Fruit fly (Drosophila melanogaster) whole organism, embryonic: ENCODE data around the gene SsRbeta.

Experiments used
- CG11398 ChIP-seq: fragments of 200-800 bp; sonication (Bioruptor generic); optimal IDR thresholded peaks from 2 replicates; lab custom pipeline; 2016; ENCODE audit warnings: missing biosample characterization, missing genetic modification characterization
- CG11695 ChIP-seq: fragments of 200-800 bp; sonication (Bioruptor generic); IDR thresholded peaks from 3 replicates; pipeline ENCODE4 v1.3.6; 2022; ENCODE audit warnings: missing biosample characterization, missing genetic modification characterization
- CG11723 ChIP-seq: fragments of 200-800 bp; sonication (Bioruptor generic); optimal IDR thresholded peaks from 2 replicates; lab custom pipeline; 2017; ENCODE audit warnings: missing biosample characterization, mild to moderate bottlenecking, missing genetic modification characterization
- CG12071 ChIP-seq: fragments of 200-800 bp; sonication (Bioruptor generic); optimal IDR thresholded peaks from 3 replicates; lab custom pipeline; 2018; ENCODE audit warnings: missing biosample characterization, mild to moderate bottlenecking, missing genetic modification characterization
- CG12942 ChIP-seq: fragments of 200-800 bp; sonication (Bioruptor generic); optimal IDR thresholded peaks from 3 replicates; lab custom pipeline; 2016; ENCODE audit warnings: missing biosample characterization, missing genetic modification characterization
- CG14050 ChIP-seq: fragments of 200-800 bp; sonication (Bioruptor generic); IDR thresholded peaks from 3 replicates; pipeline ENCODE4 v1.3.6; 2022; ENCODE audit warnings: missing biosample characterization, missing genetic modification characterization
- CG14441 ChIP-seq: fragments of 200-800 bp; sonication (Bioruptor generic); IDR thresholded peaks from 2 replicates; pipeline ENCODE4 v1.3.6; 2022; ENCODE audit warnings: missing biosample characterization, missing genetic modification characterization
- CG15073 ChIP-seq: fragments of 200-800 bp; sonication (Bioruptor generic); optimal IDR thresholded peaks from 2 replicates; lab custom pipeline; 2016; ENCODE audit warnings: missing biosample characterization, missing genetic modification characterization
- CG1529 ChIP-seq: fragments of 200-800 bp; sonication (Bioruptor generic); optimal IDR thresholded peaks from 3 replicates; lab custom pipeline; 2018; ENCODE audit warnings: missing biosample characterization, missing genetic modification characterization
- CG18011 ChIP-seq: fragments of 200-800 bp; sonication (Bioruptor generic); optimal IDR thresholded peaks from 2 replicates; lab custom pipeline; 2017; ENCODE audit warnings: missing biosample characterization, missing genetic modification characterization, mild to moderate bottlenecking, moderate library complexity, missing genotype
- CG18764 ChIP-seq: fragments of 200-800 bp; sonication (Bioruptor generic); optimal IDR thresholded peaks from 3 replicates; lab custom pipeline; 2016; ENCODE audit warnings: missing biosample characterization, missing genetic modification characterization
- CG2712 ChIP-seq: fragments of 200-800 bp; optimal IDR thresholded peaks from 3 replicates; lab custom pipeline; 2019; ENCODE audit warnings: missing biosample characterization, mild to moderate bottlenecking, missing genetic modification characterization, moderate library complexity
- CG34224 ChIP-seq: fragments of 200-800 bp; sonication (Bioruptor generic); IDR thresholded peaks from 3 replicates; pipeline ENCODE4 v1.3.6; 2022; ENCODE audit warnings: missing biosample characterization, missing genetic modification characterization; ENCODE audit not compliant: partially characterized antibody
- CG34376 ChIP-seq: fragments of 200-800 bp; sonication (Bioruptor generic); optimal IDR thresholded peaks from 2 replicates; lab custom pipeline; 2018; ENCODE audit warnings: missing biosample characterization, mild to moderate bottlenecking, missing genetic modification characterization
- CG4707 ChIP-seq: fragments of 200-800 bp; sonication (Bioruptor generic); optimal IDR thresholded peaks from 2 replicates; lab custom pipeline; 2018; ENCODE audit warnings: missing biosample characterization, mild to moderate bottlenecking, missing genetic modification characterization, moderate library complexity
- CG6272 ChIP-seq: fragments of 200-800 bp; sonication (Bioruptor generic); IDR thresholded peaks from 2 replicates; pipeline ENCODE4 v1.3.6; 2022; ENCODE audit warnings: missing biosample characterization, missing genetic modification characterization
- CG6813 ChIP-seq: fragments of 200-800 bp; sonication (Bioruptor generic); optimal IDR thresholded peaks from 2 replicates; lab custom pipeline; 2017; ENCODE audit warnings: missing biosample characterization, missing genetic modification characterization, mild to moderate bottlenecking, moderate library complexity, missing genetic modification reagents
- CG7357 ChIP-seq: fragments of 200-800 bp; sonication (Bioruptor generic); IDR thresholded peaks from 3 replicates; pipeline ENCODE4 v1.3.6; 2022; ENCODE audit warnings: missing biosample characterization, missing genetic modification characterization
- CG7839 ChIP-seq: fragments of 200-800 bp; sonication (Bioruptor generic); optimal IDR thresholded peaks from 3 replicates; lab custom pipeline; 2018; ENCODE audit warnings: missing biosample characterization, mild to moderate bottlenecking, missing genetic modification characterization, moderate library complexity
- CG8478 ChIP-seq: fragments of >200 bp; optimal IDR thresholded peaks from 2 replicates; lab custom pipeline; 2018
- CG9797 ChIP-seq: fragments of 200-800 bp; sonication (Bioruptor generic); optimal IDR thresholded peaks from 3 replicates; lab custom pipeline; 2018; ENCODE audit warnings: missing biosample characterization, mild to moderate bottlenecking, missing genetic modification characterization
- CTCF ChIP-seq: fragments of 200-800 bp; sonication (Bioruptor generic); optimal IDR thresholded peaks from 2 replicates; lab custom pipeline; 2017; ENCODE audit warnings: missing biosample characterization, mild to moderate bottlenecking, missing genetic modification characterization, moderate library complexity
- Dip3 ChIP-seq: fragments of 200-800 bp; sonication (Bioruptor generic); optimal IDR thresholded peaks from 3 replicates; lab custom pipeline; 2016; ENCODE audit warnings: missing biosample characterization, missing genetic modification characterization
- Elba2 ChIP-seq: fragments of 200-800 bp; sonication (Bioruptor generic); optimal IDR thresholded peaks from 3 replicates; lab custom pipeline; 2016; ENCODE audit warnings: missing biosample characterization, missing genetic modification characterization
- Fer2 ChIP-seq: fragments of 200-800 bp; sonication (Bioruptor generic); optimal IDR thresholded peaks from 2 replicates; lab custom pipeline; 2018; ENCODE audit warnings: missing biosample characterization, mild to moderate bottlenecking, missing genetic modification characterization, moderate library complexity
- Fer3 ChIP-seq: fragments of 200-800 bp; sonication (Bioruptor generic); optimal IDR thresholded peaks from 2 replicates; lab custom pipeline; 2018; ENCODE audit warnings: missing biosample characterization, mild to moderate bottlenecking, missing genetic modification characterization, moderate library complexity
- HmgZ ChIP-seq: fragments of 200-800 bp; sonication (Bioruptor generic); optimal IDR thresholded peaks from 2 replicates; lab custom pipeline; 2018; ENCODE audit warnings: missing biosample characterization, mild to moderate bottlenecking, missing genetic modification characterization
- Mrtf ChIP-seq: fragments of 200-800 bp; sonication (Bioruptor generic); IDR thresholded peaks from 3 replicates; pipeline ENCODE4 v1.3.6; 2022; ENCODE audit warnings: missing biosample characterization, missing genetic modification characterization
- NC2α ChIP-seq: fragments of 200-800 bp; sonication (Bioruptor generic); optimal IDR thresholded peaks from 2 replicates; lab custom pipeline; 2016; ENCODE audit warnings: missing biosample characterization, missing genetic modification characterization
- Rx ChIP-seq: fragments of 200-800 bp; sonication (Bioruptor generic); IDR thresholded peaks from 2 replicates; pipeline ENCODE4 v1.3.6; 2022; ENCODE audit warnings: missing biosample characterization, missing genetic modification characterization
- Ssrp ChIP-seq: fragments of 200-800 bp; sonication (Bioruptor generic); optimal IDR thresholded peaks from 2 replicates; lab custom pipeline; 2018; ENCODE audit warnings: missing biosample characterization, mild to moderate bottlenecking, missing genetic modification characterization, moderate library complexity
- aop ChIP-seq: fragments of 200-800 bp; sonication (Bioruptor generic); IDR thresholded peaks from 2 replicates; pipeline ENCODE4 v1.3.6; 2022; ENCODE audit warnings: missing biosample characterization, missing genetic modification characterization
- ase ChIP-seq: fragments of 200-800 bp; sonication (Bioruptor generic); IDR thresholded peaks from 3 replicates; pipeline ENCODE4 v1.3.6; 2022; ENCODE audit warnings: missing biosample characterization, missing genetic modification characterization
- ato ChIP-seq: fragments of 200-800 bp; sonication (Bioruptor generic); IDR thresholded peaks from 2 replicates; pipeline ENCODE4 v1.3.6; 2022; ENCODE audit warnings: missing biosample characterization, missing genetic modification characterization; ENCODE audit not compliant: partially characterized antibody
- da ChIP-seq: fragments of 200-800 bp; sonication (Bioruptor generic); optimal IDR thresholded peaks from 2 replicates; lab custom pipeline; 2016; ENCODE audit warnings: missing biosample characterization, missing genetic modification characterization
- dati ChIP-seq: fragments of 200-800 bp; sonication (Bioruptor generic); IDR thresholded peaks from 2 replicates; pipeline ENCODE4 v1.3.6; 2022; ENCODE audit warnings: missing biosample characterization, missing genetic modification characterization
- emc ChIP-seq: fragments of 200-800 bp; sonication (Bioruptor generic); optimal IDR thresholded peaks from 2 replicates; lab custom pipeline; 2016; ENCODE audit warnings: missing biosample characterization, missing genetic modification characterization
- en ChIP-seq: fragments of 200-800 bp; sonication (Bioruptor generic); optimal IDR thresholded peaks from 2 replicates; lab custom pipeline; 2016; ENCODE audit warnings: missing biosample characterization, missing genetic modification characterization
- fru ChIP-seq: fragments of >200 bp; optimal IDR thresholded peaks from 2 replicates; lab custom pipeline; 2017
- jumu ChIP-seq: fragments of 200-800 bp; sonication (Bioruptor generic); optimal IDR thresholded peaks from 3 replicates; lab custom pipeline; 2016; ENCODE audit warnings: missing biosample characterization, missing genetic modification characterization
- ken ChIP-seq: fragments of 200-800 bp; sonication (Bioruptor generic); IDR thresholded peaks from 3 replicates; pipeline ENCODE4 v1.3.6; 2022; ENCODE audit warnings: missing biosample characterization, missing genetic modification characterization
- lov ChIP-seq, 2 experiments: fragments of 200-800 bp in 1 of 2; fragments of >200 bp in 1 of 2; sonication (Bioruptor generic) in 1 of 2; IDR thresholded peaks in 1 of 2; optimal IDR thresholded peaks in 1 of 2; 2 replicates in 1 of 2; 3 replicates in 1 of 2; pipeline versions ENCODE4 v1.3.6 to Lab custom; 2017 to 2022; ENCODE audit warnings: missing biosample characterization in 1 of 2, missing genetic modification characterization in 1 of 2
- rib ChIP-seq: fragments of 200-800 bp; sonication (Bioruptor generic); IDR thresholded peaks from 2 replicates; pipeline ENCODE4 v1.3.6; 2022; ENCODE audit warnings: missing biosample characterization, missing genetic modification characterization
- sens-2 ChIP-seq: fragments of 200-800 bp; sonication (Bioruptor generic); IDR thresholded peaks from 2 replicates; pipeline ENCODE4 v1.3.6; 2022; ENCODE audit warnings: missing biosample characterization, missing genetic modification characterization
- shn ChIP-seq: fragments of 200-800 bp; sonication (Bioruptor generic); optimal IDR thresholded peaks from 3 replicates; lab custom pipeline; 2016; ENCODE audit warnings: missing biosample characterization, missing genetic modification characterization
- slp2 ChIP-seq: fragments of 200-800 bp; sonication (Bioruptor generic); optimal IDR thresholded peaks from 2 replicates; lab custom pipeline; 2016; ENCODE audit warnings: missing biosample characterization, missing genetic modification characterization
- stc ChIP-seq: fragments of 200-800 bp; sonication (Bioruptor generic); IDR thresholded peaks from 2 replicates; pipeline ENCODE4 v1.3.6; 2022; ENCODE audit warnings: missing biosample characterization, missing genetic modification characterization
- tap ChIP-seq: fragments of 200-800 bp; optimal IDR thresholded peaks from 3 replicates; lab custom pipeline; 2019; ENCODE audit warnings: missing biosample characterization, mild to moderate bottlenecking, missing genetic modification characterization, moderate library complexity
- toy ChIP-seq: fragments of 200-800 bp; sonication (Bioruptor generic); IDR thresholded peaks from 2 replicates; pipeline ENCODE4 v1.3.6; 2022; ENCODE audit warnings: missing biosample characterization, missing genetic modification characterization
- vfl ChIP-seq: fragments of 200-800 bp; sonication (Bioruptor generic); optimal IDR thresholded peaks from 2 replicates; lab custom pipeline; 2016; ENCODE audit warnings: missing biosample characterization, missing genetic modification characterization
- zf30C ChIP-seq: fragments of 200-800 bp; sonication (Bioruptor generic); optimal IDR thresholded peaks from 3 replicates; lab custom pipeline; 2018; ENCODE audit warnings: missing biosample characterization, mild to moderate bottlenecking, missing genetic modification characterization

SsRbeta gene

DNA sequence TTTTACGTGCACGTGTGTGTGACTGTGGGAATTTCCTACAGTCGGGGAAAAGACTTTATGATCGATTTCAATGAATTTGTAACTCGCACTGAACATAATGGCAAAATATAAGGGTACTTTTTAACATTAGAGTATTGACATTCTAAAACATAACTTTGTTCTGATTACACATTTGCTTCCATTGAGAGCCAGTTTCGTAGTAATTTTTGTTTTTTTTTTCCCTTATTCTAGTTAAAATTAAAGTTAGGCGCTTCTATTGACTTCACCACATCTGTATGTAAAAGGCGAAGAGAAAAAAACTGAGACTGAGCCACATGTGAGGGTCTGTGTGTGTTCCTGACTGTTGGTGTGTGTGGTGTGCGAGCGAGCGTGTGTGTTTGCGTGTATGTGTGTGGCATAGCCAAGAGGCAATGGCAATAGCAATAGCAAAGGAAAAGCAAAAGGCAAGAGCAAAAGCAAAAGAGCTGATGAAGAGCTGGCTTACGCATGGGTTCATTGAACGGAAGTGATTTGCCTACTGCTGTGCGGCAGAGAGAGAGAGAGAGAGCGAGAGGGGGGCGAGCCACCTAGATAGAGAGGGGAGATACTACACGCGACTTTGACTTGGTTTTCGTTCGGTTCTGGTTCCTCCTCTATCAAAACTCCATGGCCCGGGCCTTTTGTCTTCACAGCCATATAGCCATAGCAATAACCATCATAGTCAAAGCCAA is 32.6 kb downstream of the SsRbeta start (continued):
- TF ChIP-seq CG8478 (lab: Kevin White, UChicago) = no peak
- TF ChIP-seq Elba2 = no peak
- peak; percentile 44; the same call in 1 of the 2 replicates for TF ChIP-seq sens-2
- TF ChIP-seq CG7839 (tag; lab: Kevin White, UChicago) = peak; percentile 85
- TF ChIP-seq CG6813 (GFP tag; lab: Kevin White, UChicago) = peak; percentile 69
- no peak for TF ChIP-seq CG6272 (GFP tag; lab: Robert Waterston, UW)
- TF ChIP-seq da (GFP tag; lab: Kevin White, UChicago) = no peak
- TF ChIP-seq HmgZ (tag; lab: Kevin White, UChicago) = peak; percentile 73
- TF ChIP-seq CG12071 (GFP tag; lab: Kevin White, UChicago) = peak; percentile 44
- TF ChIP-seq Fer2 (tag; lab: Kevin White, UChicago) = peak; percentile 63
- peak; percentile 44 for TF ChIP-seq jumu (GFP tag; lab: Kevin White, UChicago)
- no peak for TF ChIP-seq zf30C (GFP tag; lab: Kevin White, UChicago)
- 0 out of 3 replicates have a peak, but pooled peaks have one; percentile 24 for TF ChIP-seq CG7357 (GFP tag; lab: Robert Waterston, UW)
- peak; percentile 59 for TF ChIP-seq CG34376 (GFP tag; lab: Kevin White, UChicago)
- TF ChIP-seq CG15073 (GFP tag; lab: Kevin White, UChicago) = no peak
- peak; percentile 36; the same call in 1 of the 2 replicates for TF ChIP-seq CG14441 (GFP tag; lab: Robert Waterston, UW)
- peak; percentile 13; the same call in 1 of the 3 replicates for TF ChIP-seq CG14050 (GFP tag; lab: Robert Waterston, UW)
- TF ChIP-seq Rx (GFP tag; lab: Robert Waterston, UW) = peak; percentile 18; the same call in 1 of the 2 replicates
- no peak for TF ChIP-seq lov (optimal IDR thresholded peaks at IDR 0.05; lab: Kevin White, UChicago)
- no peak for TF ChIP-seq lov (GFP tag; IDR thresholded peaks at IDR 0.05; lab: Robert Waterston, UW)
- no peak; the same call in 1 of the 2 replicates for TF ChIP-seq stc (GFP tag; lab: Robert Waterston, UW)
- peak; percentile 34 for TF ChIP-seq CG11398 (GFP tag; lab: Kevin White, UChicago)
- no peak for TF ChIP-seq CTCF (GFP tag; lab: Kevin White, UChicago)
- no peak for TF ChIP-seq ken (GFP tag; lab: Robert Waterston, UW)
- TF ChIP-seq CG4707 = peak; percentile 40
- TF ChIP-seq tap (tag; lab: Kevin White, UChicago) = peak; percentile 41
- TF ChIP-seq CG18764 (GFP tag; lab: Kevin White, UChicago) = peak; percentile 24
- peak; percentile 77 for TF ChIP-seq CG2712 (tag; lab: Kevin White, UChicago)
- peak; percentile 78 for TF ChIP-seq CG11695 (GFP tag; lab: Robert Waterston, UW)
- TF ChIP-seq shn (GFP tag; lab: Kevin White, UChicago) = peak; percentile 59
- TF ChIP-seq toy (GFP tag; lab: Robert Waterston, UW) = no peak
- TF ChIP-seq en (GFP tag; lab: Kevin White, UChicago) = no peak
- no peak for TF ChIP-seq fru (lab: Kevin White, UChicago)
- peak; percentile 59 for TF ChIP-seq Ssrp (tag; lab: Kevin White, UChicago)
- 0 out of 3 replicates have a peak, but pooled peaks have one; percentile 39 for TF ChIP-seq ase (GFP tag; lab: Robert Waterston, UW)
- 0 out of 2 replicates have a peak, but pooled peaks have one; percentile 1 for TF ChIP-seq dati (GFP tag; lab: Robert Waterston, UW)
- TF ChIP-seq NC2α (GFP tag; lab: Kevin White, UChicago) = peak; percentile 12
- no peak for TF ChIP-seq emc (GFP tag; lab: Kevin White, UChicago)
- peak; percentile 55 for TF ChIP-seq CG11723 (GFP tag; lab: Kevin White, UChicago)
- 0 out of 2 replicates have a peak, but pooled peaks have one; percentile 41 for TF ChIP-seq rib
- TF ChIP-seq CG18011 (GFP tag; lab: Kevin White, UChicago) = peak; percentile 58
- no peak; the same call in 1 of the 2 replicates for TF ChIP-seq aop (GFP tag; lab: Robert Waterston, UW)
- TF ChIP-seq Mrtf = peak; percentile 33; the same call in 1 of the 3 replicates
- no peak for TF ChIP-seq vfl (GFP tag; lab: Kevin White, UChicago)
- peak; percentile 74 for TF ChIP-seq Dip3
- TF ChIP-seq Fer3 (tag; lab: Kevin White, UChicago) = peak; percentile 75
- no peak for TF ChIP-seq CG9797 (GFP tag; lab: Kevin White, UChicago)
- peak; percentile 32 for TF ChIP-seq CG12942 (GFP tag; lab: Kevin White, UChicago)
- TF ChIP-seq ato (GFP tag; lab: Robert Waterston, UW) = no peak
- TF ChIP-seq CG1529 (GFP tag; lab: Kevin White, UChicago) = peak; percentile 68
- peak; percentile 59 for TF ChIP-seq slp2 (GFP tag; lab: Kevin White, UChicago)
- TF ChIP-seq CG34224 (GFP tag; lab: Robert Waterston, UW) = no peak
